Fruit fly (Drosophila melanogaster) whole organism, wandering third instar larva: ENCODE results near the gene CG9395.

ENCODE experiments used
- Abd-B ChIP-seq: fragments of >200 bp; optimal IDR thresholded peaks from 2 replicates; lab custom pipeline; 2017; ENCODE audit warnings: missing biosample characterization, missing genetic modification characterization
- CG32264 ChIP-seq: fragments of 200-800 bp; sonication (Bioruptor generic); optimal IDR thresholded peaks from 2 replicates; lab custom pipeline; 2016; ENCODE audit warnings: missing biosample characterization, missing genetic modification characterization
- CG9705 ChIP-seq: fragments of 200-800 bp; sonication (Bioruptor generic); optimal IDR thresholded peaks from 2 replicates; lab custom pipeline; 2018; ENCODE audit warnings: missing biosample characterization, mild to moderate bottlenecking, missing genetic modification characterization
- CrebA ChIP-seq: fragments of 200-800 bp; sonication (Bioruptor generic); optimal IDR thresholded peaks from 2 replicates; lab custom pipeline; 2016; ENCODE audit warnings: missing biosample characterization, mild to moderate bottlenecking, missing genetic modification characterization, borderline replicate concordance
- Dfd ChIP-seq: fragments of >200 bp; optimal IDR thresholded peaks from 2 replicates; lab custom pipeline; 2017; ENCODE audit warnings: missing biosample characterization, missing genetic modification characterization
- Dif ChIP-seq: fragments of 200-275, 200-300 bp; sonication (Bioruptor generic); optimal IDR thresholded peaks from 2 replicates; lab custom pipeline; 2018; ENCODE audit warnings: missing biosample characterization, missing genetic modification characterization; ENCODE audit not compliant: partially characterized antibody
- GATAd ChIP-seq: sonication (Bioruptor generic); optimal IDR thresholded peaks from 2 replicates; lab custom pipeline; 2016; ENCODE audit warnings: missing biosample characterization, missing genetic modification characterization
- HLH106 ChIP-seq: fragments of 200-800 bp; optimal IDR thresholded peaks from 3 replicates; lab custom pipeline; 2019; ENCODE audit warnings: missing biosample characterization, mild to moderate bottlenecking, missing genetic modification characterization, moderate library complexity
- Hnf4 ChIP-seq: fragments of 200-800 bp; sonication (Bioruptor generic); optimal IDR thresholded peaks from 2 replicates; lab custom pipeline; 2016; ENCODE audit warnings: missing biosample characterization, mild to moderate bottlenecking, missing genetic modification characterization
- Hr78 ChIP-seq: fragments of >200 bp; optimal IDR thresholded peaks from 2 replicates; lab custom pipeline; 2017; ENCODE audit warnings: missing biosample characterization, missing genetic modification characterization
- Hr83 ChIP-seq: fragments of 200-300 bp; sonication (Bioruptor generic); optimal IDR thresholded peaks from 2 replicates; lab custom pipeline; 2016; ENCODE audit warnings: missing biosample characterization, mild to moderate bottlenecking, missing genetic modification characterization, moderate library complexity; ENCODE audit not compliant: poor library complexity, severe bottlenecking
- Jra ChIP-seq: sonication (Bioruptor generic); optimal IDR thresholded peaks from 2 replicates; lab custom pipeline; 2016; ENCODE audit warnings: missing biosample characterization, missing genetic modification characterization
- Mio ChIP-seq: sonication (Bioruptor generic); optimal IDR thresholded peaks from 2 replicates; lab custom pipeline; 2016; ENCODE audit warnings: missing biosample characterization, missing genetic modification characterization
- Myc ChIP-seq: fragments of >200 bp; optimal IDR thresholded peaks from 2 replicates; lab custom pipeline; 2017
- N ChIP-seq: fragments of >200 bp; optimal IDR thresholded peaks from 2 replicates; lab custom pipeline; 2018; ENCODE audit warnings: missing biosample characterization, missing external identifiers, missing genetic modification characterization
- OdsH ChIP-seq: fragments of 200-800 bp; sonication (Bioruptor generic); optimal IDR thresholded peaks from 2 replicates; lab custom pipeline; 2016; ENCODE audit warnings: missing biosample characterization, mild to moderate bottlenecking, missing genetic modification characterization
- Rel ChIP-seq, 2 experiments: fragments of 200-800 bp; sonication (Bioruptor generic) in 1 of 2; optimal IDR thresholded peaks; 2 replicates in 1 of 2; 3 replicates in 1 of 2; lab custom pipeline; 2016 to 2019; ENCODE audit warnings: mild to moderate bottlenecking in 2 of 2, missing biosample characterization in 2 of 2, missing genetic modification characterization in 2 of 2, moderate library complexity in 1 of 2
- Sp1 ChIP-seq: fragments of 200-800 bp; sonication (Bioruptor generic); optimal IDR thresholded peaks from 3 replicates; lab custom pipeline; 2019; ENCODE audit warnings: missing biosample characterization, mild to moderate bottlenecking, missing genetic modification characterization, moderate library complexity
- Vsx2 ChIP-seq: fragments of 200-300, 225-300 bp; sonication (Bioruptor generic); optimal IDR thresholded peaks from 2 replicates; lab custom pipeline; 2018; ENCODE audit warnings: missing biosample characterization, missing genetic modification characterization; ENCODE audit not compliant: partially characterized antibody
- br ChIP-seq: fragments of 200-800 bp; sonication (Bioruptor generic); optimal IDR thresholded peaks from 2 replicates; lab custom pipeline; 2016; ENCODE audit warnings: missing biosample characterization, missing genetic modification characterization
- brk ChIP-seq: fragments of 200-800 bp; sonication (Bioruptor generic); optimal IDR thresholded peaks from 2 replicates; lab custom pipeline; 2016; ENCODE audit warnings: missing biosample characterization, mild to moderate bottlenecking, missing genetic modification characterization
- dl ChIP-seq, 2 experiments: fragments of 175-275, 200-275 bp in 1 of 2; fragments of 200-275 bp in 1 of 2; sonication (Bioruptor generic); optimal IDR thresholded peaks; lab custom pipeline; 2018; ENCODE audit warnings: mild to moderate bottlenecking in 2 of 2, missing biosample characterization in 2 of 2, missing genetic modification characterization in 2 of 2, moderate library complexity in 2 of 2; ENCODE audit not compliant: partially characterized antibody in 2 of 2, insufficient read depth in 1 of 2
- dmrt93B ChIP-seq: fragments of 200-800 bp; sonication (Bioruptor generic); optimal IDR thresholded peaks from 2 replicates; lab custom pipeline; 2018; ENCODE audit warnings: missing biosample characterization, mild to moderate bottlenecking, missing genetic modification characterization
- dsf ChIP-seq: sonication (Bioruptor generic); optimal IDR thresholded peaks from 2 replicates; lab custom pipeline; 2016; ENCODE audit warnings: missing biosample characterization, missing genetic modification characterization, borderline replicate concordance
- ey ChIP-seq: fragments of 200-800 bp; sonication (Bioruptor generic); optimal IDR thresholded peaks from 2 replicates; lab custom pipeline; 2016; ENCODE audit warnings: missing biosample characterization, missing genetic modification characterization
- foxo ChIP-seq, 2 experiments: fragments of 200-800 bp; sonication (Bioruptor generic); optimal IDR thresholded peaks; 2 replicates in 1 of 2; 3 replicates in 1 of 2; lab custom pipeline; 2016 to 2017; ENCODE audit warnings: missing biosample characterization in 2 of 2, missing genetic modification characterization in 2 of 2
- fru ChIP-seq: fragments of 200-800 bp; sonication (Bioruptor generic); optimal IDR thresholded peaks from 3 replicates; lab custom pipeline; 2016; ENCODE audit warnings: missing biosample characterization, mild to moderate bottlenecking, missing genetic modification characterization
- h ChIP-seq: fragments of 200-800 bp; sonication (Bioruptor generic); optimal IDR thresholded peaks from 3 replicates; lab custom pipeline; 2016; ENCODE audit warnings: missing biosample characterization, mild to moderate bottlenecking, missing genetic modification characterization
- jim ChIP-seq: fragments of 175-275, 200-325 bp; sonication (Bioruptor generic); optimal IDR thresholded peaks from 2 replicates; lab custom pipeline; 2016; ENCODE audit warnings: missing biosample characterization, mild to moderate bottlenecking, missing genetic modification characterization
- lola ChIP-seq: fragments of >200 bp; optimal IDR thresholded peaks from 2 replicates; lab custom pipeline; 2017; ENCODE audit warnings: missing biosample characterization, missing genetic modification characterization
- pan ChIP-seq: fragments of >200 bp; optimal IDR thresholded peaks from 2 replicates; lab custom pipeline; 2017
- psq ChIP-seq: fragments of 200-800 bp; sonication (Bioruptor generic); optimal IDR thresholded peaks from 3 replicates; lab custom pipeline; 2017; ENCODE audit warnings: missing biosample characterization, mild to moderate bottlenecking, missing genetic modification characterization, moderate library complexity
- rgr ChIP-seq: fragments of 200-800 bp; sonication (Bioruptor generic); optimal IDR thresholded peaks from 3 replicates; lab custom pipeline; 2016; ENCODE audit warnings: missing biosample characterization, mild to moderate bottlenecking, missing genetic modification characterization
- sage ChIP-seq: fragments of 200-800 bp; sonication (Bioruptor generic); optimal IDR thresholded peaks from 2 replicates; lab custom pipeline; 2016; ENCODE audit warnings: missing biosample characterization, mild to moderate bottlenecking, missing genetic modification characterization
- sv ChIP-seq: fragments of 200-800 bp; sonication (Bioruptor generic); optimal IDR thresholded peaks from 3 replicates; lab custom pipeline; 2016; ENCODE audit warnings: missing biosample characterization, missing genetic modification characterization
- tai ChIP-seq: sonication (Bioruptor generic); optimal IDR thresholded peaks from 2 replicates; lab custom pipeline; 2016; ENCODE audit warnings: missing biosample characterization, missing genetic modification characterization
- usp ChIP-seq: fragments of >200 bp; optimal IDR thresholded peaks from 2 replicates; lab custom pipeline; 2017; ENCODE audit warnings: missing biosample characterization, missing genetic modification characterization
- woc ChIP-seq: sonication (Bioruptor generic); optimal IDR thresholded peaks from 2 replicates; lab custom pipeline; 2016; ENCODE audit warnings: missing biosample characterization, mild to moderate bottlenecking, missing genetic modification characterization

Gene CG9395

dm6 chr2L:13373435-13374242, 18.8 kb upstream of the CG9395 start, which contains the start of the genes Bdp1 and CG6565:
TSS of gene Bdp1 (minus strand) at chr2L:13373890.
TSS of gene CG6565 (plus strand) at chr2L:13374019.
- TF ChIP-seq br (GFP tag; lab: Kevin White, UChicago) (peak; percentile 97), Myc (lab: Kevin White, UChicago) (peak; percentile 92), psq (GFP tag; lab: Kevin White, UChicago) (peak; percentile 94), Dfd (GFP tag; lab: Kevin White, UChicago) (no peak), sv (GFP tag; lab: Kevin White, UChicago) (peak; percentile 99), foxo (GFP tag; optimal IDR thresholded peaks at IDR 0.05; lab: Kevin White, UChicago) (peak; percentile 78 to 98), dsf (GFP tag; lab: Kevin White, UChicago) (peak; percentile 96), ey (GFP tag; lab: Kevin White, UChicago) (peak; percentile 98), fru (GFP tag; lab: Kevin White, UChicago) (peak; percentile 98), OdsH (GFP tag; lab: Kevin White, UChicago) (peak; percentile 96), jim (peak; percentile 62), N (no peak), CrebA (no peak), HLH106 (peak; percentile 96), Mio (GFP tag; lab: Kevin White, UChicago) (peak; percentile 77), dmrt93B (GFP tag; lab: Kevin White, UChicago) (peak; percentile 98), pan (lab: Kevin White, UChicago) (no peak), Sp1 (GFP tag; lab: Kevin White, UChicago) (peak; percentile 95), rgr (GFP tag; lab: Kevin White, UChicago) (peak; percentile 97), Rel (GFP tag; optimal IDR thresholded peaks at IDR 0.05; lab: Kevin White, UChicago) (no peak), Rel (tag; optimal IDR thresholded peaks at IDR 0.05; lab: Kevin White, UChicago) (peak; percentile 69), Hr78 (GFP tag; lab: Kevin White, UChicago) (no peak), Dif (GFP tag; lab: Kevin White, UChicago) (no peak), CG32264 (peak; percentile 89), sage (GFP tag; lab: Kevin White, UChicago) (no peak), woc (GFP tag; lab: Kevin White, UChicago) (peak; percentile 99), Hr83 (peak; percentile 19), Jra (GFP tag; lab: Kevin White, UChicago) (peak; percentile 98), Vsx2 (GFP tag; lab: Kevin White, UChicago) (no peak), dl (GFP tag; optimal IDR thresholded peaks at IDR 0.05; lab: Kevin White, UChicago; ENCODE audit: insufficient read depth in 1 of 2, partially characterized antibody in 2 of 2) (no peak), h (peak; percentile 98), CG9705 (GFP tag; lab: Kevin White, UChicago) (peak; percentile 96), lola (no peak), Hnf4 (GFP tag; lab: Kevin White, UChicago) (peak; percentile 96), GATAd (GFP tag; lab: Kevin White, UChicago) (peak; percentile 93), Abd-B (GFP tag; lab: Kevin White, UChicago) (no peak), tai (GFP tag; lab: Kevin White, UChicago) (no peak), usp (GFP tag; lab: Kevin White, UChicago) (no peak), brk (GFP tag; lab: Kevin White, UChicago) (no peak)

- no peak for TF ChIP-seq Hr78 (GFP tag; lab: Kevin White, UChicago)
- TF ChIP-seq dl (GFP tag; optimal IDR thresholded peaks at IDR 0.05; lab: Kevin White, UChicago; ENCODE audit: insufficient read depth in 1 of 2, partially characterized antibody in 2 of 2), result no peak
- peak; percentile 23 for TF ChIP-seq ey (GFP tag; lab: Kevin White, UChicago)
- TF ChIP-seq Abd-B (GFP tag; lab: Kevin White, UChicago), result no peak
- TF ChIP-seq h, result peak; percentile 69
- peak; percentile 16 for TF ChIP-seq GATAd (GFP tag; lab: Kevin White, UChicago)
- TF ChIP-seq br (GFP tag; lab: Kevin White, UChicago), result peak; percentile 40
- no peak for TF ChIP-seq dmrt93B (GFP tag; lab: Kevin White, UChicago)
- peak; percentile 50 for TF ChIP-seq sage (GFP tag; lab: Kevin White, UChicago)
- no peak for TF ChIP-seq usp (GFP tag; lab: Kevin White, UChicago)
- TF ChIP-seq OdsH (GFP tag; lab: Kevin White, UChicago), result peak; percentile 28
- peak; percentile 29 for TF ChIP-seq psq (GFP tag; lab: Kevin White, UChicago)
- peak; percentile 86 for TF ChIP-seq Hr83
- no peak for TF ChIP-seq tai (GFP tag; lab: Kevin White, UChicago)
- TF ChIP-seq fru (GFP tag; lab: Kevin White, UChicago), result peak; percentile 30
- TF ChIP-seq HLH106, result peak; percentile 46
- no peak for TF ChIP-seq N
- peak; percentile 42 for TF ChIP-seq CG9705 (GFP tag; lab: Kevin White, UChicago)
- no peak for TF ChIP-seq Vsx2 (GFP tag; lab: Kevin White, UChicago)
- TF ChIP-seq Hnf4 (GFP tag; lab: Kevin White, UChicago), result peak; percentile 80
- peak in 1 of 2 experiments; percentile 65 for TF ChIP-seq foxo (GFP tag; optimal IDR thresholded peaks at IDR 0.05; lab: Kevin White, UChicago)
- peak; percentile 47 for TF ChIP-seq Jra (GFP tag; lab: Kevin White, UChicago)
- TF ChIP-seq jim, result no peak
- TF ChIP-seq Dfd (GFP tag; lab: Kevin White, UChicago), result no peak
- TF ChIP-seq Dif (GFP tag; lab: Kevin White, UChicago), result no peak
- TF ChIP-seq brk (GFP tag; lab: Kevin White, UChicago), result no peak
- TF ChIP-seq CG32264, result no peak
- no peak for TF ChIP-seq Rel (GFP tag; optimal IDR thresholded peaks at IDR 0.05; lab: Kevin White, UChicago)
- no peak for TF ChIP-seq Rel (tag; optimal IDR thresholded peaks at IDR 0.05; lab: Kevin White, UChicago)
- TF ChIP-seq lola, result no peak
- TF ChIP-seq sv (GFP tag; lab: Kevin White, UChicago), result peak; percentile 26
- peak; percentile 28 for TF ChIP-seq Sp1 (GFP tag; lab: Kevin White, UChicago)
- TF ChIP-seq pan (lab: Kevin White, UChicago), result no peak
- no peak for TF ChIP-seq Mio (GFP tag; lab: Kevin White, UChicago)
- peak; percentile 75 for TF ChIP-seq rgr (GFP tag; lab: Kevin White, UChicago)
- TF ChIP-seq CrebA, result no peak
- peak; percentile 19 for TF ChIP-seq woc (GFP tag; lab: Kevin White, UChicago)
- TF ChIP-seq dsf (GFP tag; lab: Kevin White, UChicago), result peak; percentile 19
- no peak for TF ChIP-seq Myc (lab: Kevin White, UChicago)
These were observed 15.9 kb upstream of the CG9395 start, which contains the start of gene ND-B22 for dm6 chr2L:13370762-13371161. TSS of gene ND-B22 (minus strand) at chr2L:13371110.
